Worm (Caenorhabditis elegans) whole organism, L1 larva: ENCODE data around the gene ZK856.16.

Experiments used
- C04F5.9 ChIP-seq: sonication (generic microtip); optimal IDR thresholded peaks from 2 replicates; lab custom pipeline; 2016; ENCODE audit warnings: missing genetic modification characterization, missing compliant biosample characterization
- C34B4.2 ChIP-seq: sonication (generic microtip); optimal IDR thresholded peaks from 2 replicates; lab custom pipeline; 2017; ENCODE audit warnings: mild to moderate bottlenecking, missing genetic modification characterization, missing compliant biosample characterization
- aha-1 ChIP-seq: fragments of 150-350 bp; optimal IDR thresholded peaks from 2 replicates; lab custom pipeline; 2014; ENCODE audit warnings: missing biosample characterization, missing genetic modification characterization
- alr-1 ChIP-seq: fragments of 200-800 bp; sonication (Bioruptor generic); optimal IDR thresholded peaks from 2 replicates; lab custom pipeline; 2018; ENCODE audit warnings: borderline replicate concordance, mild to moderate bottlenecking, missing genetic modification characterization, missing compliant biosample characterization
- aly-2 ChIP-seq: fragments of 150-350 bp; optimal IDR thresholded peaks from 2 replicates; lab custom pipeline; 2014; ENCODE audit warnings: missing biosample characterization, missing genetic modification characterization
- ama-1 ChIP-seq: fragments of 150-350 bp; optimal IDR thresholded peaks from 2 replicates; lab custom pipeline; 2014
- blmp-1 ChIP-seq: fragments of 150-350 bp; optimal IDR thresholded peaks from 2 replicates; lab custom pipeline; 2014; ENCODE audit warnings: missing biosample characterization, missing genetic modification characterization
- ceh-8 ChIP-seq: fragments of 200-800 bp; sonication (Bioruptor generic); optimal IDR thresholded peaks from 2 replicates; lab custom pipeline; 2018; ENCODE audit warnings: mild to moderate bottlenecking, missing genetic modification characterization, moderate library complexity, missing compliant biosample characterization
- ces-1 ChIP-seq: fragments of 150-350 bp; optimal IDR thresholded peaks from 2 replicates; lab custom pipeline; 2014; ENCODE audit warnings: missing biosample characterization, missing genetic modification reagents, missing genetic modification characterization
- dsc-1 ChIP-seq: sonication (generic microtip); optimal IDR thresholded peaks from 2 replicates; lab custom pipeline; 2016; ENCODE audit warnings: mild to moderate bottlenecking, missing genetic modification characterization, missing compliant biosample characterization
- efl-3 ChIP-seq: fragments of 200-800 bp; sonication (Bioruptor generic); optimal IDR thresholded peaks from 2 replicates; lab custom pipeline; 2018; ENCODE audit warnings: mild to moderate bottlenecking, missing genetic modification characterization, missing compliant biosample characterization
- egl-27 ChIP-seq, 2 experiments: fragments of 150-350 bp in 1 of 2; sonication (generic microtip); optimal IDR thresholded peaks; 3 replicates each; lab custom pipeline; 2017 to 2018; ENCODE audit warnings: missing biosample characterization in 2 of 2, missing genetic modification characterization in 2 of 2, missing genetic modification reagents in 2 of 2
- elt-2 ChIP-seq: sonication (generic microtip); optimal IDR thresholded peaks from 2 replicates; lab custom pipeline; 2016; ENCODE audit warnings: missing genetic modification characterization, mild to moderate bottlenecking, inconsistent platforms, missing compliant biosample characterization, missing genetic modification reagents
- ets-5 ChIP-seq: fragments of 200-800 bp; sonication (Bioruptor generic); IDR thresholded peaks from 2 replicates; pipeline ENCODE4 v1.3.6; 2022; ENCODE audit warnings: missing genetic modification characterization, missing compliant biosample characterization
- fkh-8 ChIP-seq: sonication (generic microtip); optimal IDR thresholded peaks from 2 replicates; lab custom pipeline; 2016; ENCODE audit warnings: mild to moderate bottlenecking, missing genetic modification characterization, missing compliant biosample characterization
- fos-1 ChIP-seq: fragments of 150-350 bp; optimal IDR thresholded peaks from 2 replicates; lab custom pipeline; 2014; ENCODE audit warnings: missing biosample characterization, missing genetic modification characterization
- hpl-2 ChIP-seq: fragments of 150-350 bp; optimal IDR thresholded peaks from 2 replicates; lab custom pipeline; 2014; ENCODE audit warnings: missing biosample characterization, missing genetic modification reagents, missing genetic modification characterization
- irx-1 ChIP-seq: sonication (generic microtip); optimal IDR thresholded peaks from 2 replicates; lab custom pipeline; 2016; ENCODE audit warnings: missing genetic modification characterization, missing compliant biosample characterization
- jun-1 ChIP-seq: fragments of 150-350 bp; optimal IDR thresholded peaks from 2 replicates; lab custom pipeline; 2014; ENCODE audit warnings: missing biosample characterization, missing genetic modification reagents, missing genetic modification characterization
- lin-13 ChIP-seq: fragments of 150-350 bp; optimal IDR thresholded peaks from 2 replicates; lab custom pipeline; 2014; ENCODE audit warnings: missing biosample characterization, missing genetic modification reagents, missing genetic modification characterization
- lin-35 ChIP-seq, 2 experiments: fragments of 150-350 bp; optimal IDR thresholded peaks; 2 replicates each; lab custom pipeline; 2014; ENCODE audit warnings: missing biosample characterization in 2 of 2, missing genetic modification characterization in 2 of 2, missing genetic modification reagents in 2 of 2
- lir-3 ChIP-seq: sonication (generic microtip); optimal IDR thresholded peaks from 2 replicates; lab custom pipeline; 2016; ENCODE audit warnings: mild to moderate bottlenecking, missing genetic modification characterization, moderate library complexity, missing compliant biosample characterization; ENCODE audit not compliant: poor library complexity
- mab-9 ChIP-seq: fragments of 200-800 bp; sonication (Bioruptor generic); IDR thresholded peaks from 2 replicates; pipeline ENCODE4 v1.3.6; 2022; ENCODE audit warnings: missing genetic modification reagents, missing genetic modification characterization, missing compliant biosample characterization
- mep-1 ChIP-seq: fragments of 150-350 bp; optimal IDR thresholded peaks from 2 replicates; lab custom pipeline; 2014; ENCODE audit warnings: missing biosample characterization, missing genetic modification characterization
- nhr-28 ChIP-seq: fragments of 150-350 bp; optimal IDR thresholded peaks from 2 replicates; lab custom pipeline; 2014; ENCODE audit warnings: missing biosample characterization, missing genetic modification characterization
- nhr-47 ChIP-seq: sonication (generic microtip); optimal IDR thresholded peaks from 2 replicates; lab custom pipeline; 2016; ENCODE audit warnings: mild to moderate bottlenecking, missing genetic modification characterization, moderate library complexity, missing compliant biosample characterization
- nhr-76 ChIP-seq: sonication (generic microtip); optimal IDR thresholded peaks from 2 replicates; lab custom pipeline; 2017; ENCODE audit warnings: missing biosample characterization, missing genetic modification characterization
- nhr-90 ChIP-seq: sonication (generic microtip); optimal IDR thresholded peaks from 2 replicates; lab custom pipeline; 2016; ENCODE audit warnings: mild to moderate bottlenecking, missing genetic modification characterization, missing compliant biosample characterization; ENCODE audit not compliant: poor library complexity
- pqm-1 ChIP-seq: sonication (generic microtip); optimal IDR thresholded peaks from 3 replicates; lab custom pipeline; 2017; ENCODE audit warnings: missing biosample characterization, missing genetic modification characterization
- sox-4 ChIP-seq: sonication (generic microtip); optimal IDR thresholded peaks from 2 replicates; lab custom pipeline; 2016; ENCODE audit warnings: missing genetic modification characterization, missing compliant biosample characterization
- swsn-7 ChIP-seq: sonication (generic microtip); optimal IDR thresholded peaks from 2 replicates; lab custom pipeline; 2016; ENCODE audit warnings: missing genetic modification characterization, missing compliant biosample characterization
- unc-98 ChIP-seq: fragments of 200-800 bp; sonication (Bioruptor generic); IDR thresholded peaks from 2 replicates; pipeline ENCODE4 v1.3.6; 2022; ENCODE audit warnings: missing genetic modification characterization, missing compliant biosample characterization
- zip-4 ChIP-seq: fragments of 200-800 bp; sonication (Bioruptor generic); optimal IDR thresholded peaks from 2 replicates; lab custom pipeline; 2018; ENCODE audit warnings: mild to moderate bottlenecking, missing genetic modification characterization, moderate library complexity, missing compliant biosample characterization

The ZK856.16 gene

DNA sequence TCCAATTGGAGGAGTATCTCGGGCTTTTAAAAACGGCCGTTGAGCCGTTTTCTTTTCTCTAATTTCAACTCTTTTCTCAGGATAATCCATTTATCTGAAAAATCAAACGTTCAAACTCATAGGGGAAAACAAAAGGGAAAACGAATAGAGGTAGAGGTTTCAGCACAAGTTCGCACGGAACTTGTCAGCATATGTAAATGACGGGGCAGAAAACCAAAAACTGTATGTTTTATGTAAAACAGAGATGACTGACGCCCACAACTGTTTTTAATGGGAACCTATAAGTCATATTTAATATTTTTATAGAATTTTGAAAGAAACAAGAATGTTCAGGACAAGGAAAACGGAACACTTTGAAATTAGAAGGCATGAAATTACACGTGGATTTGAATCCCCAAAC, 39.0 kb downstream of the ZK856.16 start, which contains the start of gene C51E3.6:
Gene C51E3.6, minus strand, starts transcription at position 101 of the 400 bp plus-strand sequence.
- TF ChIP-seq mab-9 (GFP tag; lab: Robert Waterston, UW): no peak
- TF ChIP-seq aly-2 (tag; lab: Kevin White, UChicago): no peak
- no peak for TF ChIP-seq nhr-47
- no peak for TF ChIP-seq C04F5.9 (tag; lab: Kevin White, UChicago)
- TF ChIP-seq swsn-7 (tag; lab: Kevin White, UChicago): no peak
- no peak for TF ChIP-seq irx-1
- no peak for TF ChIP-seq pqm-1 (tag; lab: Kevin White, UChicago)
- TF ChIP-seq egl-27 (tag; optimal IDR thresholded peaks at IDR 0.05; lab: Kevin White, UChicago): no peak
- no peak for TF ChIP-seq jun-1
- TF ChIP-seq C34B4.2 (tag; lab: Kevin White, UChicago): no peak
- TF ChIP-seq ceh-8 (GFP tag; lab: Kevin White, UChicago): no peak
- no peak for TF ChIP-seq fos-1
- TF ChIP-seq nhr-28 (tag; lab: Kevin White, UChicago): no peak
- no peak for TF ChIP-seq dsc-1 (tag; lab: Kevin White, UChicago)
- no peak for TF ChIP-seq aha-1 (tag; lab: Kevin White, UChicago)
- TF ChIP-seq efl-3 (GFP tag; lab: Kevin White, UChicago): no peak
- no peak for TF ChIP-seq lir-3 (tag; lab: Kevin White, UChicago)
- TF ChIP-seq ces-1: no peak

DNA sequence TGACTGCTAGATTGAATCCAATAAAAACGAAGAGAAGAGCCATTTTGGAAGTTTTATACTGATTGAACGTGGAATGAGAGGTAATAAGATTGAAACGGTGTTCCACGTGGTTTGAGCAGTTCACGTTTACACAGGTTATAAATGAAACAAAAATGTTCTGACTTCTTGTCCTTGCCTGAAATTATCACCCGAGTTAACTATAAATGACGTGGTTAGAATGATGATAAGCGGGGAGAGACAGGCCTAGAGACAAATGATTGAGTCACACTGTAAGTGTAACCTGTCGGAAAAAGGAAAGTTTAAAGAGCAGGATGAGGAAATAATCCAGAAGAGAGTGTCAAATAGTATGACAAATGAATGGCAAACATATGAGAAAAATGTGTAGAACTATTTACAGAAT, 44.4 kb downstream of the ZK856.16 start, which contains the start of gene C51E3.10:
Gene C51E3.10, minus strand, starts transcription at position 181 of the 400 bp plus-strand sequence.
- TF ChIP-seq unc-98 (GFP tag; lab: Robert Waterston, UW): no peak
- no peak for TF ChIP-seq fkh-8 (tag; lab: Kevin White, UChicago)
- no peak for TF ChIP-seq blmp-1
- no peak for TF ChIP-seq ets-5 (GFP tag; lab: Robert Waterston, UW)
- TF ChIP-seq zip-4: no peak
- no peak for TF ChIP-seq alr-1 (tag; lab: Kevin White, UChicago)
- TF ChIP-seq mep-1 (tag; lab: Kevin White, UChicago): no peak
- no peak for TF ChIP-seq nhr-28 (tag; lab: Kevin White, UChicago)
- peak; percentile 59 for TF ChIP-seq elt-2 (tag; lab: Kevin White, UChicago)
- peak in 1 of 2 experiments; percentile 12 for TF ChIP-seq lin-35 (GFP tag; optimal IDR thresholded peaks at IDR 0.05; lab: Kevin White, UChicago)

DNA sequence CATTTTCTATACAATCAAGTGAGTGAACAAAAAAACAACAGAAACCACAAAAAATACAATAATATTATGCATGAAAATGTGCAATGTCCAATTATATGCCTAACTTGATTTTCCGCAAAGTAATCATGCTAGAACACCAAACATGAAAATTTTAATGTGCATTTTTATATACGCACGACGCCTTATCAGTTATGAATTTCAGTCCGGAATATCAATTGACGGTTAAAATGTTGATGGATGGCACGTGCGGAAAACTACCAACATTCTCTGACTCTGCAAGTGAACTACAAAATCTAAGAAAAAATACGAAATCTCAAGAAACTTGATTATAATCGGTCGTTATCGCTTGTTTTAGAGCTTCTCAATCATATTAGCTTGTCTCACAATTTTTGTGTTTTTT, 45.4 kb downstream of the ZK856.16 start:
- TF ChIP-seq elt-2 (tag; lab: Kevin White, UChicago) (peak; percentile 65), nhr-90 (no peak), unc-98 (GFP tag; lab: Robert Waterston, UW) (no peak), lin-13 (GFP tag; lab: Kevin White, UChicago) (no peak), sox-4 (tag; lab: Kevin White, UChicago) (no peak), hpl-2 (GFP tag; lab: Kevin White, UChicago) (no peak), ama-1 (no peak), jun-1 (no peak)

DNA sequence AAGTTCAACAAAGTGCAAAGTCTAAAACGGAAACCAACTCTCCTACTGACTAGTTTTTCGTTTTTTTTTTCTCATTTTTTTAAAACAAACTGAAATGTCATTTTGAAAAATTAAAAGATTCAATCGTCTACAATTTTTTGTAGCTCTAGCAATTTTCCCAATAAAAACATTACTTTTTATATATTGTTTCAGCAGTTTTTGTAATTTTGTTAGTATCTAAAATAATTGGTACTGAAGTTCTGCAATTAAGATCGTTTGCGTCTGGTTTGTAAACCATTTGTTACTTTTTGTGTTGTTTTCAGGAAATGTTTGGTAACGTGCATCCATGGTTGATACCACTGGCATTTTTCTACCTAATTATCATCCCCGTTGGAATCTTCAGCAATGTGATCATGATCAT, 46.9 kb downstream of the ZK856.16 start, which contains the start of gene srsx-30:
Gene srsx-30, plus strand, starts transcription at position 301 of the 400 bp plus-strand sequence.
- no peak for TF ChIP-seq nhr-76 (tag; lab: Kevin White, UChicago)
